Worm (Caenorhabditis elegans): ENCODE data around the gene C46G7.5.

Gene C46G7.5

ce11 chrIV:6011545-6011944 lies at the start of gene C46G7.5:
TSS of gene C46G7.5 (minus strand) at chrIV:6011645.
- TF ChIP-seq F13C5.2 (tag; optimal IDR thresholded peaks at IDR 0.05) = no peak
- TF ChIP-seq ceh-36 (tag; optimal IDR thresholded peaks at IDR 0.05) = no peak
- no peak for TF ChIP-seq ceh-13 (GFP tag; optimal IDR thresholded peaks at IDR 0.05)
- no peak for TF ChIP-seq tbx-37 (GFP tag; conservative IDR thresholded peaks at IDR 0.05)
- TF ChIP-seq pes-1 (GFP tag; IDR thresholded peaks at IDR 0.05) = no peak
- TF ChIP-seq flt-1 (GFP tag; IDR thresholded peaks at IDR 0.05) = no peak
- TF ChIP-seq aly-1 (tag; optimal IDR thresholded peaks at IDR 0.05) = no peak
- no peak for TF ChIP-seq B0310.2 (tag; optimal IDR thresholded peaks at IDR 0.05)
- TF ChIP-seq tbx-11 (GFP tag; IDR thresholded peaks at IDR 0.05) = no peak
- no peak for TF ChIP-seq sea-1 (GFP tag; conservative IDR thresholded peaks at IDR 0.05)
- TF ChIP-seq scrt-1 (GFP tag; IDR thresholded peaks at IDR 0.05) = no peak
- TF ChIP-seq hnd-1 (tag; optimal IDR thresholded peaks at IDR 0.05) = no peak
- no peak for TF ChIP-seq ama-1 (optimal IDR thresholded peaks at IDR 0.05)
- no peak for TF ChIP-seq tra-4 (tag; optimal IDR thresholded peaks at IDR 0.05)
- no peak for TF ChIP-seq hmbx-1 (tag; optimal IDR thresholded peaks at IDR 0.05)
- no peak for TF ChIP-seq ets-7 (tag; optimal IDR thresholded peaks at IDR 0.05)
- TF ChIP-seq hmg-4 (GFP tag; optimal IDR thresholded peaks at IDR 0.05) = no peak

ce11 chrIV:6060912-6061311 lies 49.5 kb upstream of the C46G7.5 start:
- TF ChIP-seq B0310.2 (tag; optimal IDR thresholded peaks at IDR 0.05) = no peak
- TF ChIP-seq aly-1 (tag; optimal IDR thresholded peaks at IDR 0.05) = no peak
- TF ChIP-seq ama-1 (optimal IDR thresholded peaks at IDR 0.05) = no peak
- no peak for TF ChIP-seq hmbx-1 (tag; optimal IDR thresholded peaks at IDR 0.05)
- no peak for TF ChIP-seq F13C5.2 (tag; optimal IDR thresholded peaks at IDR 0.05)

- TF ChIP-seq ceh-36 (tag; optimal IDR thresholded peaks at IDR 0.05) (no peak), tra-4 (tag; optimal IDR thresholded peaks at IDR 0.05) (no peak), B0310.2 (tag; optimal IDR thresholded peaks at IDR 0.05) (no peak), flt-1 (GFP tag; IDR thresholded peaks at IDR 0.05) (no peak), hnd-1 (tag; optimal IDR thresholded peaks at IDR 0.05) (no peak), ceh-13 (GFP tag; optimal IDR thresholded peaks at IDR 0.05) (no peak), hmg-4 (GFP tag; optimal IDR thresholded peaks at IDR 0.05) (no peak), scrt-1 (GFP tag; IDR thresholded peaks at IDR 0.05) (no peak), aly-1 (tag; optimal IDR thresholded peaks at IDR 0.05) (no peak), ets-7 (tag; optimal IDR thresholded peaks at IDR 0.05) (no peak), pes-1 (GFP tag; IDR thresholded peaks at IDR 0.05) (no peak), tbx-37 (GFP tag; conservative IDR thresholded peaks at IDR 0.05) (no peak), ama-1 (optimal IDR thresholded peaks at IDR 0.05) (no peak), F13C5.2 (tag; optimal IDR thresholded peaks at IDR 0.05) (no peak), tbx-11 (GFP tag; IDR thresholded peaks at IDR 0.05) (no peak), sea-1 (GFP tag; conservative IDR thresholded peaks at IDR 0.05) (no peak), hmbx-1 (tag; optimal IDR thresholded peaks at IDR 0.05) (no peak)
Observed at ce11 chrIV:6059702-6060101, 48.3 kb upstream of the C46G7.5 start.

- no peak for TF ChIP-seq sea-1 (GFP tag; conservative IDR thresholded peaks at IDR 0.05)
Observed at ce11 chrIV:6054833-6055232, 43.4 kb upstream of the C46G7.5 start.

- TF ChIP-seq tbx-11 (GFP tag; IDR thresholded peaks at IDR 0.05) = no peak
- no peak for TF ChIP-seq aly-1 (tag; optimal IDR thresholded peaks at IDR 0.05)
- no peak for TF ChIP-seq F13C5.2 (tag; optimal IDR thresholded peaks at IDR 0.05)
- TF ChIP-seq hmg-4 (GFP tag; optimal IDR thresholded peaks at IDR 0.05) = no peak
- TF ChIP-seq hmbx-1 (tag; optimal IDR thresholded peaks at IDR 0.05) = no peak
- TF ChIP-seq pes-1 (GFP tag; IDR thresholded peaks at IDR 0.05) = no peak
- no peak for TF ChIP-seq ets-7 (tag; optimal IDR thresholded peaks at IDR 0.05)
- no peak for TF ChIP-seq tbx-37 (GFP tag; conservative IDR thresholded peaks at IDR 0.05)
- no peak for TF ChIP-seq sea-1 (GFP tag; conservative IDR thresholded peaks at IDR 0.05)
- TF ChIP-seq tra-4 (tag; optimal IDR thresholded peaks at IDR 0.05) = no peak
- no peak for TF ChIP-seq hnd-1 (tag; optimal IDR thresholded peaks at IDR 0.05)
Observed at ce11 chrIV:6053436-6053835, 42.0 kb upstream of the C46G7.5 start.

ce11 chrIV:6051884-6052283 lies 40.4 kb upstream of the C46G7.5 start:
- no peak for TF ChIP-seq ceh-36 (tag; optimal IDR thresholded peaks at IDR 0.05)
- TF ChIP-seq pes-1 (GFP tag; IDR thresholded peaks at IDR 0.05) = no peak
- no peak for TF ChIP-seq scrt-1 (GFP tag; IDR thresholded peaks at IDR 0.05)
- TF ChIP-seq hnd-1 (tag; optimal IDR thresholded peaks at IDR 0.05) = no peak
- TF ChIP-seq hmg-4 (GFP tag; optimal IDR thresholded peaks at IDR 0.05) = no peak

- TF ChIP-seq F13C5.2 (tag; optimal IDR thresholded peaks at IDR 0.05) (no peak), ceh-36 (tag; optimal IDR thresholded peaks at IDR 0.05) (no peak), scrt-1 (GFP tag; IDR thresholded peaks at IDR 0.05) (no peak), flt-1 (GFP tag; IDR thresholded peaks at IDR 0.05) (no peak), hmg-4 (GFP tag; optimal IDR thresholded peaks at IDR 0.05) (no peak)
Observed at ce11 chrIV:6049062-6049461, 37.6 kb upstream of the C46G7.5 start.

ce11 chrIV:6048462-6048861 lies 37.0 kb upstream of the C46G7.5 start:
- TF ChIP-seq aly-1 (tag; optimal IDR thresholded peaks at IDR 0.05) (no peak), hnd-1 (tag; optimal IDR thresholded peaks at IDR 0.05) (no peak), sea-1 (GFP tag; conservative IDR thresholded peaks at IDR 0.05) (no peak), hmg-4 (GFP tag; optimal IDR thresholded peaks at IDR 0.05) (no peak)

ce11 chrIV:6047164-6047727 lies 35.8 kb upstream of the C46G7.5 start:
- no peak for TF ChIP-seq F13C5.2 (tag; optimal IDR thresholded peaks at IDR 0.05)
- no peak for TF ChIP-seq hmbx-1 (tag; optimal IDR thresholded peaks at IDR 0.05)
